Worm (Caenorhabditis elegans) whole organism, late embryonic: ENCODE data around the gene pars-1.

Experiments
- C38D4.7 ChIP-seq: fragments of 200-800 bp; sonication (Bioruptor generic); optimal IDR thresholded peaks from 2 replicates; lab custom pipeline; 2018; ENCODE audit warnings: mild to moderate bottlenecking, missing genetic modification characterization, moderate library complexity, missing compliant biosample characterization
- ceh-9 ChIP-seq: sonication (generic microtip); optimal IDR thresholded peaks from 2 replicates; lab custom pipeline; 2016; ENCODE audit warnings: mild to moderate bottlenecking, missing genetic modification characterization, inconsistent platforms, missing compliant biosample characterization
- dmd-4 ChIP-seq: sonication (generic microtip); optimal IDR thresholded peaks from 2 replicates; lab custom pipeline; 2016; ENCODE audit warnings: borderline replicate concordance, missing genetic modification characterization, missing compliant biosample characterization
- fkh-10 ChIP-seq: fragments of 150-350 bp; optimal IDR thresholded peaks from 2 replicates; lab custom pipeline; 2014; ENCODE audit warnings: missing biosample characterization, missing genetic modification reagents, missing genetic modification characterization
- hlh-30 ChIP-seq: sonication (generic microtip); optimal IDR thresholded peaks from 2 replicates; lab custom pipeline; 2017; ENCODE audit warnings: antibody characterized with exemption, missing genetic modification characterization, missing compliant biosample characterization; ENCODE audit not compliant: insufficient read depth
- pqm-1 ChIP-seq: sonication (generic microtip); optimal IDR thresholded peaks from 2 replicates; lab custom pipeline; 2016; ENCODE audit warnings: missing genetic modification characterization, missing compliant biosample characterization

- no peak for TF ChIP-seq fkh-10 (GFP tag; lab: Kevin White, UChicago)
- TF ChIP-seq dmd-4 (tag; lab: Kevin White, UChicago), result no peak
- TF ChIP-seq pqm-1 (tag; lab: Kevin White, UChicago), result no peak
- no peak for TF ChIP-seq C38D4.7 (GFP tag; lab: Kevin White, UChicago)
- no peak for TF ChIP-seq ceh-9 (tag; lab: Kevin White, UChicago)
- TF ChIP-seq hlh-30, result no peak
Measured at ce11 chrIII:7212028-7212427, 26.8 kb upstream of the pars-1 start.
